Fruit fly (Drosophila melanogaster) whole organism, adult: ENCODE measurements around the gene CG31370.

Source experiments
- CG1620 ChIP-seq: fragments of 200-800 bp; sonication (Bioruptor generic); optimal IDR thresholded peaks from 2 replicates; lab custom pipeline; 2016; ENCODE audit warnings: missing biosample characterization, missing genetic modification characterization
- CG5204 ChIP-seq: fragments of 200-800 bp; sonication (Bioruptor generic); optimal IDR thresholded peaks from 2 replicates; lab custom pipeline; 2016; ENCODE audit warnings: missing biosample characterization, missing genetic modification characterization
- Hr96 ChIP-seq: fragments of 200-800 bp; sonication (Bioruptor generic); optimal IDR thresholded peaks from 2 replicates; lab custom pipeline; 2016; ENCODE audit warnings: missing biosample characterization, missing genetic modification characterization
- bab1 ChIP-seq: fragments of 200-800 bp; sonication (Bioruptor generic); optimal IDR thresholded peaks from 3 replicates; lab custom pipeline; 2019; ENCODE audit warnings: missing biosample characterization, mild to moderate bottlenecking, missing genetic modification characterization, moderate library complexity
- cic ChIP-seq: fragments of 200-800 bp; sonication (Bioruptor generic); optimal IDR thresholded peaks from 2 replicates; lab custom pipeline; 2017; ENCODE audit warnings: missing biosample characterization, mild to moderate bottlenecking, missing genetic modification characterization, moderate library complexity
- cnc ChIP-seq, 2 experiments: fragments of >200 bp; optimal IDR thresholded peaks; 2 replicates each; lab custom pipeline; 2017
- ovo ChIP-seq: fragments of 200-800 bp; sonication (Bioruptor generic); optimal IDR thresholded peaks from 2 replicates; lab custom pipeline; 2016; ENCODE audit warnings: missing biosample characterization, missing genetic modification characterization
- tj ChIP-seq: fragments of 200-800 bp; sonication (Bioruptor generic); optimal IDR thresholded peaks from 3 replicates; lab custom pipeline; 2017; ENCODE audit warnings: missing biosample characterization, mild to moderate bottlenecking, missing genetic modification characterization, moderate library complexity

DNA sequence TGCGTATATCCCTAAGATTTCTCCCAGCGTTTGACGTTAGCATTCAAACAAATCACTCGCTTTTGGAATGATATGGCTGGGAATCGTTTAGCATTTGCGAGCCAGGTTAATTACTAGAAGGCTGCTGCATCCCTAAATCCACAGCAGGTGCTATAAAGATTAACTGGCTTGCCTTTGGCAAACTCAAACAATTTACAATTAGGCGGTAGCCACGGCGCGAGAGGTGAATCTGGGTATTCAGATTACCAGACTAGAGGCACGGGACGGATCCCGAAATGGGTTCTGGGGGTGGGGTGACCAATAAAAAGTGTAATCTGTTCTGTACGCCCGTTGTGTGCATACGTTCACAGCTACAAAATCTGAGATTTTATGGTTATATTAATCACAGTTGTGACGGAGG lies 21.1 kb upstream of the CG31370 start, which contains the start of gene CG11892:
- TF ChIP-seq Hr96 (GFP tag; lab: Kevin White, UChicago) (no peak), cic (GFP tag; lab: Kevin White, UChicago) (peak; percentile 93), tj (GFP tag; lab: Kevin White, UChicago) (peak; percentile 39), bab1 (GFP tag; lab: Kevin White, UChicago) (no peak), CG5204 (GFP tag; lab: Kevin White, UChicago) (peak; percentile 28), CG1620 (GFP tag; lab: Kevin White, UChicago) (no peak), cnc (optimal IDR thresholded peaks at IDR 0.05; lab: Kevin White, UChicago) (no peak), ovo (GFP tag; lab: Kevin White, UChicago) (peak; percentile 30)
